Fruit fly (Drosophila melanogaster) whole organism, embryonic: ENCODE results near the gene Efhc1.1.

Experiments used
- Antp ChIP-seq: fragments of 200-800 bp; sonication (Bioruptor generic); optimal IDR thresholded peaks from 3 replicates; lab custom pipeline; 2016; ENCODE audit warnings: missing biosample characterization, missing genetic modification characterization
- Asciz ChIP-seq: fragments of 200-800 bp; sonication (Bioruptor generic); optimal IDR thresholded peaks from 2 replicates; lab custom pipeline; 2017; ENCODE audit warnings: missing biosample characterization, mild to moderate bottlenecking, missing genetic modification characterization, missing genetic modification reagents
- CG1024 ChIP-seq: fragments of 200-800 bp; sonication (Bioruptor generic); IDR thresholded peaks from 2 replicates; pipeline ENCODE4 v1.3.6; 2022; ENCODE audit warnings: missing biosample characterization, missing genetic modification characterization
- CG11247 ChIP-seq: fragments of 200-800 bp; sonication (Bioruptor generic); IDR thresholded peaks from 2 replicates; pipeline ENCODE4 v1.3.6; 2022; ENCODE audit warnings: missing biosample characterization, missing genetic modification characterization
- CG12071 ChIP-seq: fragments of 200-800 bp; sonication (Bioruptor generic); optimal IDR thresholded peaks from 3 replicates; lab custom pipeline; 2018; ENCODE audit warnings: missing biosample characterization, mild to moderate bottlenecking, missing genetic modification characterization
- CG12104 ChIP-seq: fragments of 200-800 bp; sonication (Bioruptor generic); optimal IDR thresholded peaks from 3 replicates; lab custom pipeline; 2016; ENCODE audit warnings: missing biosample characterization, missing genetic modification characterization
- CG15514 ChIP-seq: fragments of 200-800 bp; sonication (Bioruptor generic); optimal IDR thresholded peaks from 3 replicates; lab custom pipeline; 2017; ENCODE audit warnings: missing biosample characterization, missing genetic modification characterization, mild to moderate bottlenecking, moderate library complexity, missing genetic modification reagents
- CG1602 ChIP-seq: fragments of 200-800 bp; sonication (Bioruptor generic); optimal IDR thresholded peaks from 3 replicates; lab custom pipeline; 2016; ENCODE audit warnings: missing biosample characterization, missing genetic modification characterization
- CG16863 ChIP-seq: fragments of 200-800 bp; sonication (Bioruptor generic); optimal IDR thresholded peaks from 3 replicates; lab custom pipeline; 2016; ENCODE audit warnings: missing biosample characterization, missing genetic modification characterization
- CG17385 ChIP-seq: fragments of 200-800 bp; sonication (Bioruptor generic); optimal IDR thresholded peaks from 3 replicates; lab custom pipeline; 2018; ENCODE audit warnings: missing biosample characterization, mild to moderate bottlenecking, missing genetic modification characterization
- CG17568 ChIP-seq: fragments of 200-800 bp; sonication (Bioruptor generic); optimal IDR thresholded peaks from 2 replicates; lab custom pipeline; 2018; ENCODE audit warnings: missing biosample characterization, mild to moderate bottlenecking, missing genetic modification characterization, moderate library complexity
- CG17612 ChIP-seq: fragments of 200-800 bp; sonication (Bioruptor generic); IDR thresholded peaks from 2 replicates; pipeline ENCODE4 v1.3.6; 2022; ENCODE audit warnings: missing biosample characterization, missing genetic modification characterization
- CG1832 ChIP-seq: fragments of 200-800 bp; sonication (Bioruptor generic); optimal IDR thresholded peaks from 2 replicates; lab custom pipeline; 2017; ENCODE audit warnings: missing biosample characterization, mild to moderate bottlenecking, missing genetic modification characterization, inconsistent platforms
- CG2199 ChIP-seq: fragments of 200-800 bp; sonication (Bioruptor generic); IDR thresholded peaks from 3 replicates; pipeline ENCODE4 v1.3.6; 2022; ENCODE audit warnings: missing biosample characterization, missing genetic modification characterization
- CG2712 ChIP-seq: fragments of 200-800 bp; optimal IDR thresholded peaks from 3 replicates; lab custom pipeline; 2019; ENCODE audit warnings: missing biosample characterization, mild to moderate bottlenecking, missing genetic modification characterization, moderate library complexity
- CG34376 ChIP-seq: fragments of 200-800 bp; sonication (Bioruptor generic); optimal IDR thresholded peaks from 2 replicates; lab custom pipeline; 2018; ENCODE audit warnings: missing biosample characterization, mild to moderate bottlenecking, missing genetic modification characterization
- CG3995 ChIP-seq: fragments of 200-800 bp; sonication (Bioruptor generic); optimal IDR thresholded peaks from 3 replicates; lab custom pipeline; 2016; ENCODE audit warnings: missing biosample characterization, missing genetic modification characterization
- CG4707 ChIP-seq: fragments of 200-800 bp; sonication (Bioruptor generic); optimal IDR thresholded peaks from 2 replicates; lab custom pipeline; 2018; ENCODE audit warnings: missing biosample characterization, mild to moderate bottlenecking, missing genetic modification characterization, moderate library complexity
- CG7987 ChIP-seq: fragments of 200-800 bp; sonication (Bioruptor generic); optimal IDR thresholded peaks from 2 replicates; lab custom pipeline; 2018; ENCODE audit warnings: missing biosample characterization, mild to moderate bottlenecking, missing genetic modification characterization, moderate library complexity
- CG8765 ChIP-seq: fragments of 200-800 bp; sonication (Bioruptor generic); IDR thresholded peaks from 2 replicates; pipeline ENCODE4 v1.3.6; 2022; ENCODE audit warnings: missing biosample characterization, missing genetic modification characterization
- CG9817 ChIP-seq: fragments of 200-800 bp; sonication (Bioruptor generic); optimal IDR thresholded peaks from 2 replicates; lab custom pipeline; 2018; ENCODE audit warnings: missing biosample characterization, mild to moderate bottlenecking, missing genetic modification characterization, moderate library complexity
- CG9876 ChIP-seq: fragments of 200-800 bp; sonication (Bioruptor generic); optimal IDR thresholded peaks from 2 replicates; lab custom pipeline; 2016; ENCODE audit warnings: missing biosample characterization, missing genetic modification characterization
- Dbx ChIP-seq: fragments of 200-800 bp; sonication (Bioruptor generic); IDR thresholded peaks from 3 replicates; pipeline ENCODE4 v1.3.6; 2022; ENCODE audit warnings: missing biosample characterization, missing genetic modification characterization
- Doc3 ChIP-seq: fragments of 200-800 bp; sonication (Bioruptor generic); IDR thresholded peaks from 3 replicates; pipeline ENCODE4 v1.3.6; 2022; ENCODE audit warnings: missing biosample characterization, missing genetic modification characterization; ENCODE audit not compliant: partially characterized antibody
- Fer1 ChIP-seq: fragments of 200-800 bp; sonication (Bioruptor generic); optimal IDR thresholded peaks from 2 replicates; lab custom pipeline; 2017; ENCODE audit warnings: missing biosample characterization, mild to moderate bottlenecking, missing genetic modification characterization
- H15 ChIP-seq: fragments of 200-800 bp; sonication (Bioruptor generic); IDR thresholded peaks from 3 replicates; pipeline ENCODE4 v1.3.6; 2022; ENCODE audit warnings: missing biosample characterization, missing genetic modification characterization
- HLHmδ ChIP-seq: fragments of 200-800 bp; sonication (Bioruptor generic); optimal IDR thresholded peaks from 2 replicates; lab custom pipeline; 2018; ENCODE audit warnings: missing biosample characterization, mild to moderate bottlenecking, missing genetic modification characterization, moderate library complexity
- Hey ChIP-seq: fragments of 200-800 bp; sonication (Bioruptor generic); optimal IDR thresholded peaks from 3 replicates; lab custom pipeline; 2018; ENCODE audit warnings: missing biosample characterization, mild to moderate bottlenecking, missing genetic modification characterization
- HmgZ ChIP-seq: fragments of 200-800 bp; sonication (Bioruptor generic); optimal IDR thresholded peaks from 2 replicates; lab custom pipeline; 2018; ENCODE audit warnings: missing biosample characterization, mild to moderate bottlenecking, missing genetic modification characterization
- Hr39 ChIP-seq: fragments of >200 bp; optimal IDR thresholded peaks from 2 replicates; lab custom pipeline; 2017
- Hr51 ChIP-seq, 2 experiments: fragments of 200-800 bp; sonication (Bioruptor generic); optimal IDR thresholded peaks; 2 replicates in 1 of 2; 3 replicates in 1 of 2; lab custom pipeline; 2016 to 2018; ENCODE audit warnings: missing biosample characterization in 2 of 2, missing genetic modification characterization in 2 of 2, mild to moderate bottlenecking in 1 of 2, moderate library complexity in 1 of 2
- Lim3 ChIP-seq: fragments of 200-800 bp; sonication (Bioruptor generic); IDR thresholded peaks from 2 replicates; pipeline ENCODE4 v1.3.6; 2022; ENCODE audit warnings: missing biosample characterization, missing genetic modification characterization
- Mad ChIP-seq: fragments of 200-800 bp; sonication (Bioruptor generic); optimal IDR thresholded peaks from 2 replicates; lab custom pipeline; 2016; ENCODE audit warnings: missing biosample characterization, missing genetic modification characterization
- Max ChIP-seq: fragments of 200-800 bp; sonication (Bioruptor generic); optimal IDR thresholded peaks from 2 replicates; lab custom pipeline; 2016; ENCODE audit warnings: missing biosample characterization, mild to moderate bottlenecking, missing genetic modification characterization
- Taf1 ChIP-seq: fragments of 200-800 bp; sonication (Bioruptor generic); IDR thresholded peaks from 2 replicates; pipeline ENCODE4 v1.3.6; 2022; ENCODE audit warnings: missing biosample characterization, missing genetic modification characterization
- Xrp1 ChIP-seq: fragments of 200-800 bp; sonication (Bioruptor generic); IDR thresholded peaks from 2 replicates; pipeline ENCODE4 v1.3.6; 2022; ENCODE audit warnings: missing biosample characterization, missing genetic modification characterization
- dati ChIP-seq: fragments of 200-800 bp; sonication (Bioruptor generic); IDR thresholded peaks from 2 replicates; pipeline ENCODE4 v1.3.6; 2022; ENCODE audit warnings: missing biosample characterization, missing genetic modification characterization
- dpn ChIP-seq, 2 experiments: fragments of 200-800 bp; sonication (Bioruptor generic); optimal IDR thresholded peaks; 3 replicates each; lab custom pipeline; 2016; ENCODE audit warnings: missing biosample characterization in 2 of 2, missing genetic modification characterization in 2 of 2
- fru ChIP-seq: fragments of >200 bp; optimal IDR thresholded peaks from 2 replicates; lab custom pipeline; 2017
- hb ChIP-seq: fragments of 200-800 bp; sonication (Bioruptor generic); IDR thresholded peaks from 3 replicates; pipeline ENCODE4 v1.3.6; 2022; ENCODE audit warnings: missing biosample characterization, missing genetic modification characterization; ENCODE audit not compliant: partially characterized antibody
- lov ChIP-seq, 2 experiments: fragments of 200-800 bp in 1 of 2; fragments of >200 bp in 1 of 2; sonication (Bioruptor generic) in 1 of 2; IDR thresholded peaks in 1 of 2; optimal IDR thresholded peaks in 1 of 2; 2 replicates in 1 of 2; 3 replicates in 1 of 2; pipeline versions ENCODE4 v1.3.6 to Lab custom; 2017 to 2022; ENCODE audit warnings: missing biosample characterization in 1 of 2, missing genetic modification characterization in 1 of 2
- oc ChIP-seq: fragments of 200-800 bp; sonication (Bioruptor generic); optimal IDR thresholded peaks from 2 replicates; lab custom pipeline; 2018; ENCODE audit warnings: missing biosample characterization, mild to moderate bottlenecking, missing genetic modification characterization, moderate library complexity
- psq ChIP-seq: fragments of 200-800 bp; sonication (Bioruptor generic); optimal IDR thresholded peaks from 2 replicates; lab custom pipeline; 2017; ENCODE audit warnings: missing biosample characterization, missing genetic modification characterization
- pzg ChIP-seq: fragments of 200-800 bp; sonication (Bioruptor generic); optimal IDR thresholded peaks from 3 replicates; lab custom pipeline; 2018; ENCODE audit warnings: missing biosample characterization, mild to moderate bottlenecking, missing genetic modification characterization, moderate library complexity
- shn ChIP-seq: fragments of 200-800 bp; sonication (Bioruptor generic); optimal IDR thresholded peaks from 3 replicates; lab custom pipeline; 2016; ENCODE audit warnings: missing biosample characterization, missing genetic modification characterization
- sug ChIP-seq: fragments of 200-800 bp; optimal IDR thresholded peaks from 2 replicates; lab custom pipeline; 2019; ENCODE audit warnings: missing biosample characterization, mild to moderate bottlenecking, missing genetic modification characterization, moderate library complexity
- trh ChIP-seq: fragments of 200-800 bp; sonication (Bioruptor generic); optimal IDR thresholded peaks from 2 replicates; lab custom pipeline; 2016; ENCODE audit warnings: missing biosample characterization, missing genetic modification characterization
- tup ChIP-seq: fragments of 200-800 bp; sonication (Bioruptor generic); optimal IDR thresholded peaks from 2 replicates; lab custom pipeline; 2016; ENCODE audit warnings: missing biosample characterization, mild to moderate bottlenecking, missing genetic modification characterization, moderate library complexity
- zfh1 ChIP-seq: fragments of 200-800 bp; sonication (Bioruptor generic); IDR thresholded peaks from 3 replicates; pipeline ENCODE4 v1.3.6; 2022; ENCODE audit warnings: missing biosample characterization, missing genetic modification characterization

Efhc1.1 gene

DNA sequence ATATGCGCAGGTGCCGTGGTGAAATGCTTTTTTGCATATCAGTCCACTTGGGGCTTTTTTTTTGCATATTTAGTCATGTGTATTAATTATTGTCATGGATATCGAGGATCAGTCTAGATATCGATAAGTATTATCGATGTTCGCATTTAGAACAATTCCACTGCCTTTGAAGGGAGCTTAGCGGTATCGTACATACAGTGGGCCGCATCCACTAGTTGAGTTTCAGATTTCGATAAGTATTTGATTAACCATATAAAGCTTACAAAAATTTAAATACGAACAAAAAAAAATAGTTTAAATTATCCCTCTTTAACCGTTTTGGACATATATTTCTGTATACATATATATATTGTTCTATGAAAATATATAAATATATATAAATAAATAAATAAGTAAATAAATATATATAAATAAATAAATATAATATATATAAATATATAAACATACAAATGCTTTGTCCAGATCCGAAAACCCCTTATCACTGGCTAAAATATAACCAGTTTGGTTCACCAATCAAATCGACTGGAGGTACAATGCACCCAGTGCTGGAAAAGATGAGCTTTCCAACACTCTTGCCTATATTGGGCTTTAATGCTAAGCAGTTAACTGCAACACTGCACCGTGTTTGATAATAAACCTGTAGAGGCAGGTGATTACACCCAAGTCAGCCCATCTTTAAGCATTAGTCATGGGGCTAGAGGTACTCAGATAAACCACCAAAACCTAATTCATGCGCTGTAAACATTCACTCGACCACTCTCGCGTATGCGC lies 19.6 kb upstream of the Efhc1.1 start (continued):
- no peak for TF ChIP-seq CG12104
- 0 out of 3 replicates have a peak, but pooled peaks have one; percentile 16 for TF ChIP-seq Dbx (GFP tag; lab: Robert Waterston, UW)
- TF ChIP-seq lov (optimal IDR thresholded peaks at IDR 0.05; lab: Kevin White, UChicago): no peak
- TF ChIP-seq lov (GFP tag; IDR thresholded peaks at IDR 0.05; lab: Robert Waterston, UW): no peak
- no peak for TF ChIP-seq dati (GFP tag; lab: Robert Waterston, UW)
- peak in 1 of 2 experiments; percentile 14 for TF ChIP-seq dpn (GFP tag; optimal IDR thresholded peaks at IDR 0.05; lab: Kevin White, UChicago)
- no peak for TF ChIP-seq HmgZ (tag; lab: Kevin White, UChicago)
- TF ChIP-seq trh: no peak
- TF ChIP-seq CG3995 (GFP tag; lab: Kevin White, UChicago): no peak
- no peak for TF ChIP-seq tup
- 0 out of 2 replicates have a peak, but pooled peaks have one; percentile 25 for TF ChIP-seq CG1024
- TF ChIP-seq CG17568: no peak
- TF ChIP-seq H15 (GFP tag; lab: Robert Waterston, UW): no peak
- TF ChIP-seq CG17612 (GFP tag; lab: Robert Waterston, UW): no peak
- TF ChIP-seq Lim3 (GFP tag; lab: Robert Waterston, UW): no peak
- no peak for TF ChIP-seq fru
- no peak for TF ChIP-seq CG1832
- no peak for TF ChIP-seq Antp (GFP tag; lab: Kevin White, UChicago)
- TF ChIP-seq CG8765: no peak
- no peak for TF ChIP-seq Mad
- peak; percentile 94 for TF ChIP-seq CG4707 (GFP tag; lab: Kevin White, UChicago)
- TF ChIP-seq CG34376: no peak
- TF ChIP-seq CG11247 (GFP tag; lab: Robert Waterston, UW): peak; percentile 17; the same call in 1 of the 2 replicates
- TF ChIP-seq CG2712 (tag; lab: Kevin White, UChicago): peak; percentile 31
- TF ChIP-seq CG9817 (tag; lab: Kevin White, UChicago): no peak
- TF ChIP-seq CG9876 (GFP tag; lab: Kevin White, UChicago): no peak
- TF ChIP-seq CG15514 (GFP tag; lab: Kevin White, UChicago): peak; percentile 47
- TF ChIP-seq Doc3 (GFP tag; lab: Robert Waterston, UW): peak; percentile 64
- peak; percentile 70; the same call in 2 of the 3 replicates for TF ChIP-seq hb (GFP tag; lab: Robert Waterston, UW)
- no peak for TF ChIP-seq CG2199 (GFP tag; lab: Robert Waterston, UW)
- TF ChIP-seq CG1602 (GFP tag; lab: Kevin White, UChicago): no peak
- TF ChIP-seq CG7987 (GFP tag; lab: Kevin White, UChicago): no peak
- TF ChIP-seq HLHmδ: no peak
- TF ChIP-seq psq (GFP tag; lab: Kevin White, UChicago): no peak
- TF ChIP-seq Hr39 (lab: Kevin White, UChicago): no peak
- TF ChIP-seq Max (GFP tag; lab: Kevin White, UChicago): no peak
- TF ChIP-seq Hr51 (GFP tag; optimal IDR thresholded peaks at IDR 0.05; lab: Kevin White, UChicago): peak in 1 of 2 experiments; percentile 30
- peak; percentile 36 for TF ChIP-seq CG17385 (GFP tag; lab: Kevin White, UChicago)
- TF ChIP-seq CG12071 (GFP tag; lab: Kevin White, UChicago): no peak
- peak; percentile 54 for TF ChIP-seq sug (tag; lab: Kevin White, UChicago)
- TF ChIP-seq pzg (GFP tag; lab: Kevin White, UChicago): peak; percentile 42
- no peak for TF ChIP-seq Hey (tag; lab: Kevin White, UChicago)
- no peak for TF ChIP-seq Xrp1 (GFP tag; lab: Robert Waterston, UW)
- TF ChIP-seq CG16863: no peak
- peak; percentile 6 for TF ChIP-seq Fer1 (GFP tag; lab: Kevin White, UChicago)
- no peak for TF ChIP-seq Taf1 (GFP tag; lab: Robert Waterston, UW)
- TF ChIP-seq Asciz (GFP tag; lab: Kevin White, UChicago): no peak
- TF ChIP-seq shn (GFP tag; lab: Kevin White, UChicago): no peak
- TF ChIP-seq oc (tag; lab: Kevin White, UChicago): no peak
- 0 out of 3 replicates have a peak, but pooled peaks have one; percentile 24 for TF ChIP-seq zfh1 (GFP tag; lab: Robert Waterston, UW)
